Worm (Caenorhabditis elegans) whole organism, L4 larva: Measurements from ENCODE around the gene srsx-26.

Experiments used
- Y48G9A.11 ChIP-seq: fragments of 200-800 bp; sonication (Bioruptor generic); IDR thresholded peaks from 2 replicates; pipeline ENCODE4 v1.3.6; 2022; ENCODE audit warnings: missing genetic modification reagents, missing genetic modification characterization, missing compliant biosample characterization
- dmd-8 ChIP-seq: fragments of 200-800 bp; sonication (Bioruptor generic); IDR thresholded peaks from 2 replicates; pipeline ENCODE4 v1.3.6; 2022; ENCODE audit warnings: missing genetic modification characterization, missing compliant biosample characterization
- hlh-30 ChIP-seq: sonication (generic microtip); optimal IDR thresholded peaks from 2 replicates; lab custom pipeline; 2017; ENCODE audit warnings: antibody characterized with exemption, mild to moderate bottlenecking, missing genetic modification characterization, missing compliant biosample characterization; ENCODE audit not compliant: insufficient read depth
- lin-29 ChIP-seq: fragments of 200-800 bp; sonication (Bioruptor generic); IDR thresholded peaks from 2 replicates; pipeline ENCODE4 v1.3.6; 2022; ENCODE audit warnings: missing genetic modification reagents, missing genetic modification characterization, missing compliant biosample characterization
- nhr-111 ChIP-seq: fragments of 200-800 bp; sonication (Bioruptor generic); optimal IDR thresholded peaks from 2 replicates; lab custom pipeline; 2018; ENCODE audit warnings: mild to moderate bottlenecking, missing genetic modification characterization, missing compliant biosample characterization
- nhr-25 ChIP-seq: sonication (generic microtip); optimal IDR thresholded peaks from 2 replicates; lab custom pipeline; 2017; ENCODE audit warnings: missing genetic modification characterization, mild to moderate bottlenecking, missing compliant biosample characterization, antibody characterized with exemption, moderate library complexity, borderline replicate concordance; ENCODE audit not compliant: insufficient read depth

- no peak for TF ChIP-seq nhr-111 (GFP tag; lab: Kevin White, UChicago)
- no peak for TF ChIP-seq dmd-8 (GFP tag; lab: Robert Waterston, UW)
- TF ChIP-seq nhr-25 = no peak
- no peak for TF ChIP-seq lin-29 (GFP tag; lab: Robert Waterston, UW)
- no peak for TF ChIP-seq Y48G9A.11
- peak; percentile 64 for TF ChIP-seq hlh-30 (tag; lab: Kevin White, UChicago)
Observed at ce11 chrV:10178166-10178565, 29.7 kb downstream of the srsx-26 start.
